Worm (Caenorhabditis elegans): ENCODE measurements around the gene pals-24.

DNA sequence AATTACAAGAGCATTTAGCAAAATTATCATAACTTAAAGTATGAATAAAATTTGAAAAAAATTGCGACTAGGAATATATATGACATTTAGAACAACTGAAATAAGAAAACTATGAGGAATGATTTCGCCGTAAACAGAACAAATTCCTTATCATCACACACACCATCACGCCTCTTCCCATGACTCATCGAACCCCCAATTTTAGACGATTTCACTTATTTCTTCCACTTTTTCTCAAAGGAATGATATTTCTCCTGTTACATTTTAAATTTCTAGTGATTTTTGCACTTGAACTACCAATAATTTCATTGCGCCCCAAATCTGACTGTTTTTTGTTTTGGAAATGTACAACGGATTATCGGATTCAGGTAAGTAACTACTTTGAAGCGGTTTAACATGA is 36.4 kb downstream of the pals-24 start, which contains the start of the genes zig-13 and ver-1:
- TF ChIP-seq ref-1 (GFP tag; conservative IDR thresholded peaks at IDR 0.05) (no peak), T22C8.4 (GFP tag; IDR thresholded peaks at IDR 0.05) (no peak), flt-1 (GFP tag; IDR thresholded peaks at IDR 0.05) (no peak), ztf-29 (GFP tag; IDR thresholded peaks at IDR 0.05) (no peak), tab-1 (GFP tag; IDR thresholded peaks at IDR 0.05) (no peak), cog-1 (tag; optimal IDR thresholded peaks at IDR 0.05) (no peak)
